Worm (Caenorhabditis elegans): ENCODE data around the gene ztf-13.

Gene ztf-13

ce11 chrX:3127626-3128142 is 25.7 kb upstream of the ztf-13 start (continued):
- TF ChIP-seq mdl-1 (tag; optimal IDR thresholded peaks at IDR 0.05) (peak; percentile 85 to 90), zfp-3 (GFP tag; conservative IDR thresholded peaks at IDR 0.05) (peak; percentile 54; the same call in 1 of the 2 replicates), snpc-1.2 (GFP tag; IDR thresholded peaks at IDR 0.05) (no peak), aha-1 (tag) (peak; percentile 98), lin-39 (tag; optimal IDR thresholded peaks at IDR 0.05) (no peak), lin-1 (GFP tag; IDR thresholded peaks at IDR 0.05) (peak; percentile 25; the same call in 1 of the 2 replicates), madf-9 (GFP tag; conservative IDR thresholded peaks at IDR 0.05) (peak; percentile 90), F44E2.7 (GFP tag; IDR thresholded peaks at IDR 0.05) (0 out of 2 replicates have a peak, but pooled peaks have one; percentile 3), saeg-2 (GFP tag; IDR thresholded peaks at IDR 0.05) (peak; percentile 64; the same call in 1 of the 2 replicates), mes-2 (tag; optimal IDR thresholded peaks at IDR 0.05; ENCODE audit: poor library complexity, severe bottlenecking) (peak; percentile 83), lin-13 (GFP tag; optimal IDR thresholded peaks at IDR 0.05) (peak; percentile 92), pha-4 (GFP tag; IDR thresholded peaks at IDR 0.05) (peak; percentile 81), pha-4 (tag; optimal IDR thresholded peaks at IDR 0.05) (peak; percentile 90), ceh-32 (tag; optimal IDR thresholded peaks at IDR 0.05; ENCODE audit: poor library complexity) (peak; percentile 56), mxl-2 (GFP tag; conservative IDR thresholded peaks at IDR 0.05) (no peak; the same call in 1 of the 2 replicates), Y105C5A.15 (GFP tag; IDR thresholded peaks at IDR 0.05) (no peak), nhr-10 (tag; optimal IDR thresholded peaks at IDR 0.05) (peak; percentile 74), nhr-11 (tag; optimal IDR thresholded peaks at IDR 0.05) (peak; percentile 91), nhr-48 (tag; optimal IDR thresholded peaks at IDR 0.05) (peak; percentile 84), ztf-7 (tag; optimal IDR thresholded peaks at IDR 0.05) (peak; percentile 24), gei-8 (GFP tag; optimal IDR thresholded peaks at IDR 0.05) (peak; percentile 16), tag-97 (GFP tag; IDR thresholded peaks at IDR 0.05) (peak; percentile 65; the same call in 1 of the 2 replicates), duxl-1 (tag; optimal IDR thresholded peaks at IDR 0.05; ENCODE audit: poor library complexity) (peak; percentile 59), hlh-30 (tag; optimal IDR thresholded peaks at IDR 0.05; ENCODE audit: insufficient read depth) (peak; percentile 86), nhr-42 (GFP tag; IDR thresholded peaks at IDR 0.05) (peak; percentile 61; the same call in 1 of the 2 replicates), nhr-102 (tag; optimal IDR thresholded peaks at IDR 0.05) (peak; percentile 83), ama-1 (optimal IDR thresholded peaks at IDR 0.05) (no peak), ztf-11 (tag; optimal IDR thresholded peaks at IDR 0.05) (no peak), dmd-9 (GFP tag; IDR thresholded peaks at IDR 0.05) (0 out of 2 replicates have a peak, but pooled peaks have one; percentile 43), nhr-6 (tag; optimal IDR thresholded peaks at IDR 0.05) (peak; percentile 83), ceh-82 (tag; optimal IDR thresholded peaks at IDR 0.05) (no peak), ceh-62 (tag; optimal IDR thresholded peaks at IDR 0.05) (no peak), nhr-76 (tag; optimal IDR thresholded peaks at IDR 0.05) (no peak), Y48G9A.11 (GFP tag; IDR thresholded peaks at IDR 0.05) (no peak), pqm-1 (tag; optimal IDR thresholded peaks at IDR 0.05) (peak; percentile 13), dve-1 (tag; optimal IDR thresholded peaks at IDR 0.05; ENCODE audit: insufficient read depth) (peak; percentile 92), mxl-3 (GFP tag; optimal IDR thresholded peaks at IDR 0.05) (peak; percentile 92), daf-8 (GFP tag; IDR thresholded peaks at IDR 0.05) (no peak), set-16 (GFP tag; IDR thresholded peaks at IDR 0.05) (peak; percentile 95), spr-1 (tag; optimal IDR thresholded peaks at IDR 0.05) (peak; percentile 85), Y5F2A.4 (GFP tag; optimal IDR thresholded peaks at IDR 0.05) (no peak), zip-2 (tag; optimal IDR thresholded peaks at IDR 0.05) (peak; percentile 23), ceh-44 (GFP tag; IDR thresholded peaks at IDR 0.05) (0 out of 2 replicates have a peak, but pooled peaks have one; percentile 26), zag-1 (tag; optimal IDR thresholded peaks at IDR 0.05) (peak; percentile 66), nhr-111 (GFP tag; optimal IDR thresholded peaks at IDR 0.05) (peak; percentile 28), unc-130 (GFP tag; optimal IDR thresholded peaks at IDR 0.05) (no peak), mep-1 (tag; optimal IDR thresholded peaks at IDR 0.05) (peak; percentile 98), daf-16 (GFP tag; optimal IDR thresholded peaks at IDR 0.05) (peak; percentile 41 to 66), daf-16 (tag; optimal IDR thresholded peaks at IDR 0.05) (peak; percentile 64), nhr-77 (tag; optimal IDR thresholded peaks at IDR 0.05) (peak; percentile 68), F49E8.2 (tag; optimal IDR thresholded peaks at IDR 0.05; ENCODE audit: borderline replicate concordance) (no peak)
